Worm (Caenorhabditis elegans): ENCODE measurements around the gene srbc-65.

- TF ChIP-seq him-1 (tag; optimal IDR thresholded peaks at IDR 0.05): no peak
- no peak for TF ChIP-seq W03F9.2 (tag; optimal IDR thresholded peaks at IDR 0.05)
Measured at ce11 chrV:16550680-16551079, at the start of gene srbc-65.
